Worm (Caenorhabditis elegans): ENCODE measurements around the gene lon-1.

- TF ChIP-seq fkh-10 (GFP tag; optimal IDR thresholded peaks at IDR 0.05) (no peak), pha-4 (tag; optimal IDR thresholded peaks at IDR 0.05) (no peak), nfya-1 (tag; optimal IDR thresholded peaks at IDR 0.05) (no peak)
These were observed 9.4 kb upstream of the lon-1 start for ce11 chrIII:5464850-5465249.
